Worm (Caenorhabditis elegans) whole organism, L2 larva: Measurements from ENCODE around the gene str-44.

Experiments used
- ZK546.5 ChIP-seq: sonication (generic microtip); optimal IDR thresholded peaks from 2 replicates; lab custom pipeline; 2017; ENCODE audit warnings: missing biosample characterization, missing genetic modification characterization
- elt-3 ChIP-seq: sonication (generic microtip); optimal IDR thresholded peaks from 2 replicates; lab custom pipeline; 2017; ENCODE audit warnings: missing biosample characterization, missing genetic modification characterization
- lin-39 ChIP-seq: fragments of 150-350 bp; optimal IDR thresholded peaks from 2 replicates; lab custom pipeline; 2014; ENCODE audit warnings: missing biosample characterization, missing genetic modification reagents, missing genetic modification characterization

DNA sequence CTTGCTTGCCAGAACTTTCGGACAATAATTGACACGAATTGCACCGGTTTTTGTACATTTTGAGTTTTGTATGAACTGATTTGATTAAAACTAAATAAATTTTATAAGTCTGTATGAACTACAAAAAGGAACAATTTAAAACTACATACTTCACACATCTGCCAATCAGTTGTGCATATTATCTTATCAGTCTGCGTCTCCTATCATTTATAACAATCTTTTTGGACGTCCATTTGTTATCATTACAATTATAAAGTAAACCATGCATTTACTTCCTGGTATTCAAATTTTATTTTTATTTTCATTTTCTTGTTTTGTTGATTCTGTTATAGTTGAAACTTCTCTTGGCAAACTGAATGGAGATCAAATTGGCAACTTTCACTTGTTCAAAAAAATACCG, 3.3 kb downstream of the str-44 start, which contains the start of gene cest-10:
- TF ChIP-seq ZK546.5, result no peak
- no peak for TF ChIP-seq lin-39
- TF ChIP-seq elt-3, result no peak
